Worm (Caenorhabditis elegans): ENCODE data around the gene T21D12.14.

T21D12.14 gene

DNA sequence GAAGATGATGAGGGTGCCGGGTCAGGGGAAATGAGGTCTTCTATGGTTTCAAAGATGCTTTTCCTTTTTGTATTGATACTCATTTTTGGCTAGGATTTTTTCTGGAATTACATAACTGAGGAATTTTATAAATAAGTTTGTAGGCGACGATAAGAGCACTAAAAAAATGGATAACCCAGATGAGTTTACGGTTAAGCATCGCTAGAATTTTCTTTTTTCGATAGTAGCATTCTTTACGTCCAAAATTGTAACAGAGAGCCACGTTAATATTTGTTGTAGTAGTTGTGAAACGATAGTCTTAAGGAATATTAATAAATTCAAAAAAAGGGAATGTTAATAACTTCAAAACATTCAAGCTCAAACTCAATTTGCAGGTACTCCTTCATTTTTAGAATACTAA, 25.7 kb upstream of the T21D12.14 start, which contains the start of gene snai-1:
Gene snai-1, minus strand, starts transcription at position 101 of the 400 bp plus-strand sequence.
- TF ChIP-seq ceh-14 (tag; optimal IDR thresholded peaks at IDR 0.05) = no peak
- no peak for TF ChIP-seq ceh-6 (GFP tag; optimal IDR thresholded peaks at IDR 0.05)
- TF ChIP-seq ceh-31 (tag; optimal IDR thresholded peaks at IDR 0.05) = no peak
- TF ChIP-seq hlh-30 (tag; optimal IDR thresholded peaks at IDR 0.05; ENCODE audit: insufficient read depth) = no peak
- no peak for TF ChIP-seq C08G9.2 (tag; optimal IDR thresholded peaks at IDR 0.05)
- no peak for TF ChIP-seq ceh-9 (tag; optimal IDR thresholded peaks at IDR 0.05)
- TF ChIP-seq hlh-6 (tag; optimal IDR thresholded peaks at IDR 0.05) = no peak
- TF ChIP-seq tbx-7 (tag; optimal IDR thresholded peaks at IDR 0.05) = no peak
- no peak for TF ChIP-seq mec-3 (tag; optimal IDR thresholded peaks at IDR 0.05; ENCODE audit: borderline replicate concordance)
- no peak for TF ChIP-seq nhr-11 (tag; optimal IDR thresholded peaks at IDR 0.05)
- TF ChIP-seq nhr-232 (tag; optimal IDR thresholded peaks at IDR 0.05) = no peak
- TF ChIP-seq ceh-22 (tag; optimal IDR thresholded peaks at IDR 0.05) = no peak
- TF ChIP-seq unc-55 (GFP tag; optimal IDR thresholded peaks at IDR 0.05) = no peak
- no peak for TF ChIP-seq che-1 (tag; optimal IDR thresholded peaks at IDR 0.05)
- TF ChIP-seq fkh-6 (tag; optimal IDR thresholded peaks at IDR 0.05) = no peak
- no peak for TF ChIP-seq hlh-8 (tag; optimal IDR thresholded peaks at IDR 0.05)
- no peak for TF ChIP-seq npax-4 (tag; optimal IDR thresholded peaks at IDR 0.05)
- no peak for TF ChIP-seq T23F11.4 (GFP tag; optimal IDR thresholded peaks at IDR 0.05)
- TF ChIP-seq ceh-18 (tag; optimal IDR thresholded peaks at IDR 0.05) = no peak

DNA sequence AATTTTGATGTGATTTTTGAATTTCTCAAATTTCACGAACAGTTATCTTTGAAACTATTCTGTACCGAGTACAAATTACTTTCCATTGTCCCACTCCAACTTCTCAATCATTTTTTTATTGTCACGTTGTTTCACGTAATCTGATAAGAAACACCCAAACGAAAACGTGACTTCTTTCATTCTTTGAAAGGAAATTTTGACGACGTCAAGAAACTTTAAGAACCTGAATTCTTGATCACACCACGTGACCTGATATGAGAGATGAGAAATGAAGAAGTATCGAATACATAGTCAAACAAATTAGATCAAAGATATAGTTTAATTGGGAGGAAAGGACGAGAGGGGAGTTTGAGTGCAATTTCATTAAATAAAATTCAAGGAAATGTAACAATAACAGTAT, 21.6 kb upstream of the T21D12.14 start:
- no peak for TF ChIP-seq unc-3 (GFP tag; conservative IDR thresholded peaks at IDR 0.05)
- no peak for TF ChIP-seq unc-3 (tag; optimal IDR thresholded peaks at IDR 0.05)
- no peak for TF ChIP-seq ceh-22 (tag; optimal IDR thresholded peaks at IDR 0.05)
- TF ChIP-seq dmd-4 (tag; optimal IDR thresholded peaks at IDR 0.05; ENCODE audit: borderline replicate concordance) = no peak
- no peak for TF ChIP-seq sox-4 (tag; optimal IDR thresholded peaks at IDR 0.05)
- no peak for TF ChIP-seq ceh-24 (tag; optimal IDR thresholded peaks at IDR 0.05)
- no peak for TF ChIP-seq pag-3 (tag; optimal IDR thresholded peaks at IDR 0.05; ENCODE audit: borderline replicate concordance)
- no peak for TF ChIP-seq C38D4.7 (GFP tag; optimal IDR thresholded peaks at IDR 0.05)
- no peak for TF ChIP-seq ceh-30 (tag; optimal IDR thresholded peaks at IDR 0.05)
- no peak for TF ChIP-seq K02D7.2 (tag; optimal IDR thresholded peaks at IDR 0.05)
- no peak for TF ChIP-seq ceh-2 (tag; optimal IDR thresholded peaks at IDR 0.05)
- no peak for TF ChIP-seq ceh-19 (GFP tag; optimal IDR thresholded peaks at IDR 0.05)
- no peak for TF ChIP-seq fax-1 (tag; optimal IDR thresholded peaks at IDR 0.05)

DNA sequence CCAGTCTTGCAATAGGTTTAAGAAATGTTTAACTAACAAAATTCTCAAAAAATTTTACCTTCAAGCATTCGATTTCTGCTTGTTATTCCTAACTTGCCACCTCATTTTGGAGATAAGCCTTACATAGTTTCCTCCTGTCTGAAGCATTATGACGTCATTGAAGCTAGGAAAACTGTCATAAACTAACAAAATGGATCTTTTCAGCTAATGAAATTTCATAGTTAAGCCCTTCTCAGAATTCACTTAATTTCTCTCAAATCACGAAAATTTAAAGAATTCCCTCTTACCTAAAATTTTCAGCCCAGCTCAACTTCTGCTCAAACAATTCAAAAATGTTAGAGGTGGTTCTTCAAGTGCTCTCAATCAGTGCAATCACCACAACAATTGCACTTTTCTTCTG, 19.3 kb upstream of the T21D12.14 start, which contains the start of gene swt-1:
Gene swt-1, plus strand, starts transcription at position 301 of the 400 bp plus-strand sequence.
- TF ChIP-seq eyg-1 (tag; optimal IDR thresholded peaks at IDR 0.05) (no peak), Y22D7AL.16 (tag; optimal IDR thresholded peaks at IDR 0.05) (no peak), hlh-30 (tag; optimal IDR thresholded peaks at IDR 0.05; ENCODE audit: insufficient read depth) (no peak), ceh-48 (tag; optimal IDR thresholded peaks at IDR 0.05) (no peak), ceh-18 (tag; optimal IDR thresholded peaks at IDR 0.05) (no peak), mec-3 (tag; optimal IDR thresholded peaks at IDR 0.05; ENCODE audit: borderline replicate concordance) (no peak)

DNA sequence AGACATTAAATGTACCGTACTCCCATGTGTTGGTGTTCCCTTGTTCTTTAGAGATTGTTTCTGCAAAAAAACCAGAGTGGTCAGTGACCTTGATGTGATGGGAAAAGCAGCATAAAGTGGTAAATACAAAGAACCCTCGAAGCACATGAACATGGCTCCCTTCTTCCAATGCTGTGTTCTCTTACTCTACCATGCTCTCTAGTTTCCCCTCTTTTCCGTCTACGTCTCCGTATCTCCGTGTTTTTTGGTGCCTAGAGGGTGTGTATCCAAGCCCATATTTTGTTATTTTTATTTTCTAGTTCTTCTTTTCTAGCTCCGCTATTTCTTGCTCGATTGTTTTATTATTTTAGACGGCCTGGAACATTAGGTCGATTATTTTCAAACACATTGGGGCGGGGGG, 18.6 kb upstream of the T21D12.14 start:
- TF ChIP-seq tbx-2 (tag; optimal IDR thresholded peaks at IDR 0.05) (no peak), madf-2 (tag; optimal IDR thresholded peaks at IDR 0.05) (no peak), ama-1 (optimal IDR thresholded peaks at IDR 0.05) (no peak), ceh-6 (GFP tag; optimal IDR thresholded peaks at IDR 0.05) (no peak), ceh-48 (tag; optimal IDR thresholded peaks at IDR 0.05) (no peak), ceh-31 (tag; optimal IDR thresholded peaks at IDR 0.05) (no peak), ztf-16 (tag; optimal IDR thresholded peaks at IDR 0.05) (no peak), elt-2 (tag; optimal IDR thresholded peaks at IDR 0.05) (no peak), hlh-6 (tag; optimal IDR thresholded peaks at IDR 0.05) (no peak), unc-3 (GFP tag; conservative IDR thresholded peaks at IDR 0.05) (no peak), unc-3 (tag; optimal IDR thresholded peaks at IDR 0.05) (no peak), ttx-3 (tag; optimal IDR thresholded peaks at IDR 0.05) (no peak), syd-9 (tag; optimal IDR thresholded peaks at IDR 0.05) (no peak)
